Worm (Caenorhabditis elegans) whole organism, L4/young adult: ENCODE measurements around the gene vglu-2.

ENCODE experiments used
- dao-5 ChIP-seq: sonication (generic microtip); optimal IDR thresholded peaks from 2 replicates; lab custom pipeline; 2016; ENCODE audit warnings: missing genotype, missing genetic modification characterization, moderate library complexity, missing compliant biosample characterization
- him-1 ChIP-seq: sonication (generic microtip); optimal IDR thresholded peaks from 2 replicates; lab custom pipeline; 2016; ENCODE audit warnings: missing genotype, missing genetic modification reagents, missing genetic modification characterization, missing compliant biosample characterization

DNA sequence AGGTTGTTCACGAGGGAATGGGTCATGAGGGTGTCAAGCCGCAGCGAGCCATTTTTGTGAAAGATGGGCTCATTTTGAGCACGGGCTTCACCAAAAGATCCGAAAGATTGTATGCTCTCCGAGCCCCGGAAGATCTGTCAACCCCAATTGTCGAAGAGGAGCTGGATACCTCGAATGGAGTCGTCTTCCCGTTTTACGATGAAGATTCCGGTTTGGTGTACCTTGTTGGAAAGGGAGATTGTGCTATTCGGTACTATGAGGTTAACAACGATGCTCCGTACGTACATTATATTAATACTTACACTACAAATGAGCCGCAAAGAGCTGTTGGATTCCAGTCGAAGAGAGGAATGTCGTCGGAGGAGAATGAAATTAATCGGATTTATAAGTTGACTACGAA lies 43.8 kb upstream of the vglu-2 start:
- no peak for TF ChIP-seq him-1
- no peak for TF ChIP-seq dao-5
